Fruit fly (Drosophila melanogaster): ENCODE results near the gene Sec23.

- no peak for TF ChIP-seq psq (optimal IDR thresholded peaks at IDR 0.05)
- no peak for TF ChIP-seq h (optimal IDR thresholded peaks at IDR 0.05)
- no peak for TF ChIP-seq insv (optimal IDR thresholded peaks at IDR 0.05)
Measured at dm6 chr3R:5633437-5633836, 15.4 kb upstream of the Sec23 start, which contains the start of gene CG12171.
